Fruit fly (Drosophila melanogaster): ENCODE measurements around the gene CG4950.

The CG4950 gene

dm6 chr3L:16228659-16229205, 39.2 kb downstream of the CG4950 start, which contains the start of gene Tmx3 (continued):
- TF ChIP-seq Hnf4 (GFP tag; optimal IDR thresholded peaks at IDR 0.05) = peak; percentile 82
- no peak for TF ChIP-seq CG32264 (GFP tag; optimal IDR thresholded peaks at IDR 0.05)
- peak; percentile 72 for TF ChIP-seq sv (GFP tag; optimal IDR thresholded peaks at IDR 0.05)
- TF ChIP-seq Rel (GFP tag; optimal IDR thresholded peaks at IDR 0.05) = no peak
- TF ChIP-seq Rel (tag; optimal IDR thresholded peaks at IDR 0.05) = peak; percentile 68
- TF ChIP-seq rgr (GFP tag; optimal IDR thresholded peaks at IDR 0.05) = peak; percentile 87
- peak; percentile 85 for TF ChIP-seq psq (GFP tag; optimal IDR thresholded peaks at IDR 0.05)
- TF ChIP-seq foxo (GFP tag; optimal IDR thresholded peaks at IDR 0.05) = peak in 1 of 2 experiments; percentile 93
- TF ChIP-seq Mio (GFP tag; optimal IDR thresholded peaks at IDR 0.05) = no peak
- peak; percentile 71 for TF ChIP-seq CG9705 (GFP tag; optimal IDR thresholded peaks at IDR 0.05)

DNA sequence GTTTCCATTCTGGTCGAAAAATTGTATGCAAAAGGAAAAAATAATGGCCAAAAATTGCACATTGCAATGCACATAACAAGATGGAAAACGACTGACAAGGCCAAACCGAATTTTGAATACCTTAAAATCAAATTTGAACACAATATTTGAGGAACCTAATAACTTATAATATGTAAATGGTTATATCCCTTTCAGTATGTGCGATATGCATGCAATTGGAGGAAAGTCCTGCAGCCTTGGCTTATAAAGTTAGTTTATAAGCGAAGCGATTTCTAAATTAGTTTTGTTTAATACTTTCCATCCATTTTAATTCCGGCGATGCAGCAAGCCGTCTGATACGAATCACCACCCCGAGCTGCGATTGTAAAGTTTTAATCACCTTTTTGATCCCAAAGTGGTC, 42.8 kb downstream of the CG4950 start:
- no peak for TF ChIP-seq h (GFP tag; optimal IDR thresholded peaks at IDR 0.05)
- TF ChIP-seq Sp1 (GFP tag; optimal IDR thresholded peaks at IDR 0.05) = no peak
- TF ChIP-seq Myc (optimal IDR thresholded peaks at IDR 0.05) = no peak
- TF ChIP-seq Hnf4 (GFP tag; optimal IDR thresholded peaks at IDR 0.05) = no peak
- TF ChIP-seq Dif (GFP tag; optimal IDR thresholded peaks at IDR 0.05; ENCODE audit: partially characterized antibody) = no peak
- TF ChIP-seq usp (GFP tag; optimal IDR thresholded peaks at IDR 0.05) = no peak
- no peak for TF ChIP-seq psq (GFP tag; optimal IDR thresholded peaks at IDR 0.05)
- no peak for TF ChIP-seq br (GFP tag; optimal IDR thresholded peaks at IDR 0.05)
- TF ChIP-seq GATAd (GFP tag; optimal IDR thresholded peaks at IDR 0.05) = no peak
- no peak for TF ChIP-seq rgr (GFP tag; optimal IDR thresholded peaks at IDR 0.05)
- TF ChIP-seq Hr83 (GFP tag; optimal IDR thresholded peaks at IDR 0.05; ENCODE audit: poor library complexity, severe bottlenecking) = no peak
- TF ChIP-seq Hr78 (GFP tag; optimal IDR thresholded peaks at IDR 0.05) = no peak
- no peak for TF ChIP-seq jim (GFP tag; optimal IDR thresholded peaks at IDR 0.05)
- no peak for TF ChIP-seq N (GFP tag; optimal IDR thresholded peaks at IDR 0.05)
- no peak for TF ChIP-seq lola (GFP tag; optimal IDR thresholded peaks at IDR 0.05)
- TF ChIP-seq dmrt93B (GFP tag; optimal IDR thresholded peaks at IDR 0.05) = no peak
- no peak for TF ChIP-seq fru (GFP tag; optimal IDR thresholded peaks at IDR 0.05)

DNA sequence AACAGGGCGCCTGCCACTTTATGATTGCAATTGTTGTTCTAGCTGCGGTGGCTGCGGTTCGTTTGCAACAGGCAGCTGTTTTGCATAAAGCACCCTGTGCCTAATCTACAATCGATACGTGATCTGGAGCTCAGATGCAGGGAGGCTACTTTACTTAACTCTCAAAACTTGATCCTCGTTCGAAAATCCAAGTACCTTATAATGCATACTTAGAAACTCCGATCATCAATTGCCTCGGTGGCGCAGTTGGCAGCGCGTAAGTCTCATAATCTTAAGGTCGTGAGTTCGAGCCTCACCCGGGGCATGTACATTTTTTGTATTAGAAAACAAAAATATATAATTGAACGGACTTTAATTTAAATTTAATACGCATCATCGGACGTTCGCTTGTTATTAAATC, 46.2 kb downstream of the CG4950 start:
- no peak for TF ChIP-seq br (GFP tag; optimal IDR thresholded peaks at IDR 0.05)
- no peak for TF ChIP-seq dsf (GFP tag; optimal IDR thresholded peaks at IDR 0.05; ENCODE audit: borderline replicate concordance)
- TF ChIP-seq sv (GFP tag; optimal IDR thresholded peaks at IDR 0.05) = no peak
- no peak for TF ChIP-seq dmrt93B (GFP tag; optimal IDR thresholded peaks at IDR 0.05)
- TF ChIP-seq Myc (optimal IDR thresholded peaks at IDR 0.05) = no peak
- TF ChIP-seq CG9705 (GFP tag; optimal IDR thresholded peaks at IDR 0.05) = no peak
- TF ChIP-seq Hnf4 (GFP tag; optimal IDR thresholded peaks at IDR 0.05) = no peak
- TF ChIP-seq tai (GFP tag; optimal IDR thresholded peaks at IDR 0.05) = no peak
- no peak for TF ChIP-seq lola (GFP tag; optimal IDR thresholded peaks at IDR 0.05)
- no peak for TF ChIP-seq foxo (GFP tag; optimal IDR thresholded peaks at IDR 0.05)
- no peak for TF ChIP-seq woc (GFP tag; optimal IDR thresholded peaks at IDR 0.05)
- TF ChIP-seq N (GFP tag; optimal IDR thresholded peaks at IDR 0.05) = no peak
- no peak for TF ChIP-seq Mio (GFP tag; optimal IDR thresholded peaks at IDR 0.05)
- no peak for TF ChIP-seq Hr78 (GFP tag; optimal IDR thresholded peaks at IDR 0.05)
- no peak for TF ChIP-seq h (GFP tag; optimal IDR thresholded peaks at IDR 0.05)
- no peak for TF ChIP-seq Hr83 (GFP tag; optimal IDR thresholded peaks at IDR 0.05; ENCODE audit: poor library complexity, severe bottlenecking)

- TF ChIP-seq dmrt93B (GFP tag; optimal IDR thresholded peaks at IDR 0.05) = no peak
- no peak for TF ChIP-seq lola (GFP tag; optimal IDR thresholded peaks at IDR 0.05)
- TF ChIP-seq sage (GFP tag; optimal IDR thresholded peaks at IDR 0.05) = no peak
- no peak for TF ChIP-seq CG9705 (GFP tag; optimal IDR thresholded peaks at IDR 0.05)
- no peak for TF ChIP-seq Hnf4 (GFP tag; optimal IDR thresholded peaks at IDR 0.05)
Measured at dm6 chr3L:16221278-16221677, 46.7 kb downstream of the CG4950 start.

DNA sequence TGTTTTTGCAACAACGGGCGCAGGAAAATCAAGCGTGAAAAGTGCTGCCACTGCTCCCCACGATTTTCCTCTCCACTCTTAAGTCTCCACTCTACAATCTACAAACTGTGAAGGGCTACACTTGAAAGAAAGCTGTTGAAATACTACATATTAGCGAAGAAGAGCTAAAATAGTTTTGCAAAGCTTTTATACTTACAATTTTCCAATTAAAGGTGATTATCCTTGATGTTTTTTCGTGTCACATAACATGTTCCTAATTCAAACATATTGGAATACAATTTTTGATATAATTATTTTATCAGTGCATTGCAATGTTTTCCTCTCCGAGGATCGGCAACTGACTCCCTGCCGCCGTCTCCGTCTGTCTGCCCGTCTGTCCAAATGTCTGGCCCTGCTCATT, 50.0 kb downstream of the CG4950 start:
- TF ChIP-seq fru (GFP tag; optimal IDR thresholded peaks at IDR 0.05) = peak; percentile 17
- no peak for TF ChIP-seq psq (GFP tag; optimal IDR thresholded peaks at IDR 0.05)
- TF ChIP-seq pan (optimal IDR thresholded peaks at IDR 0.05) = no peak
- no peak for TF ChIP-seq sage (GFP tag; optimal IDR thresholded peaks at IDR 0.05)
- no peak for TF ChIP-seq h (GFP tag; optimal IDR thresholded peaks at IDR 0.05)
- no peak for TF ChIP-seq HLH106 (tag; optimal IDR thresholded peaks at IDR 0.05)
- TF ChIP-seq CrebA (GFP tag; optimal IDR thresholded peaks at IDR 0.05; ENCODE audit: borderline replicate concordance) = no peak
